Fruit fly (Drosophila melanogaster) whole organism, adult: ENCODE results near the gene CG33934.

Source experiments
- CG11617 ChIP-seq: fragments of 200-800 bp; sonication (Bioruptor generic); optimal IDR thresholded peaks from 2 replicates; lab custom pipeline; 2017; ENCODE audit warnings: mild to moderate bottlenecking, missing biosample characterization, missing genetic modification reagents, missing genetic modification characterization
- CG33017 ChIP-seq: fragments of 200-800 bp; sonication (Bioruptor generic); optimal IDR thresholded peaks from 2 replicates; lab custom pipeline; 2018; ENCODE audit warnings: missing biosample characterization, mild to moderate bottlenecking, missing genetic modification characterization, moderate library complexity
- CG5204 ChIP-seq: fragments of 200-800 bp; sonication (Bioruptor generic); optimal IDR thresholded peaks from 2 replicates; lab custom pipeline; 2016; ENCODE audit warnings: missing biosample characterization, missing genetic modification characterization
- CG7045 ChIP-seq: fragments of 200-800 bp; sonication (Bioruptor generic); optimal IDR thresholded peaks from 2 replicates; lab custom pipeline; 2017; ENCODE audit warnings: missing biosample characterization, mild to moderate bottlenecking, missing genetic modification characterization
- CG7101 ChIP-seq: fragments of 200-800 bp; sonication (Bioruptor generic); optimal IDR thresholded peaks from 2 replicates; lab custom pipeline; 2018; ENCODE audit warnings: missing biosample characterization, mild to moderate bottlenecking, missing genetic modification characterization, moderate library complexity
- Clk ChIP-seq: fragments of 200-800 bp; sonication (Bioruptor generic); optimal IDR thresholded peaks from 2 replicates; lab custom pipeline; 2017; ENCODE audit warnings: missing biosample characterization, missing genetic modification characterization
- Crg-1 ChIP-seq: fragments of 200-800 bp; sonication (Bioruptor generic); optimal IDR thresholded peaks from 2 replicates; lab custom pipeline; 2016; ENCODE audit warnings: missing biosample characterization, missing genetic modification characterization
- Mnt ChIP-seq: fragments of 200-800 bp; sonication (Bioruptor generic); optimal IDR thresholded peaks from 2 replicates; lab custom pipeline; 2016; ENCODE audit warnings: missing biosample characterization, mild to moderate bottlenecking, missing genetic modification characterization
- bab1 ChIP-seq: fragments of 200-800 bp; sonication (Bioruptor generic); optimal IDR thresholded peaks from 3 replicates; lab custom pipeline; 2019; ENCODE audit warnings: missing biosample characterization, mild to moderate bottlenecking, missing genetic modification characterization, moderate library complexity
- cic ChIP-seq: fragments of 200-800 bp; sonication (Bioruptor generic); optimal IDR thresholded peaks from 2 replicates; lab custom pipeline; 2017; ENCODE audit warnings: missing biosample characterization, mild to moderate bottlenecking, missing genetic modification characterization, moderate library complexity
- cnc ChIP-seq, 2 experiments: fragments of >200 bp; optimal IDR thresholded peaks; 2 replicates each; lab custom pipeline; 2017
- kay ChIP-seq: fragments of 200-800 bp; sonication (Bioruptor generic); peaks from one replicate; lab custom pipeline; 2016; ENCODE audit warnings: missing biosample characterization, missing genetic modification characterization, borderline replicate concordance
- tj ChIP-seq: fragments of 200-800 bp; sonication (Bioruptor generic); optimal IDR thresholded peaks from 3 replicates; lab custom pipeline; 2017; ENCODE audit warnings: missing biosample characterization, mild to moderate bottlenecking, missing genetic modification characterization, moderate library complexity
- toe ChIP-seq: fragments of 200-800 bp; sonication (Bioruptor generic); optimal IDR thresholded peaks from 2 replicates; lab custom pipeline; 2016; ENCODE audit warnings: missing biosample characterization, missing genetic modification characterization

- no peak for TF ChIP-seq CG33017
- no peak for TF ChIP-seq CG11617 (GFP tag; lab: Kevin White, UChicago)
- TF ChIP-seq CG7045 (GFP tag; lab: Kevin White, UChicago): no peak
- no peak for TF ChIP-seq kay (GFP tag; lab: Kevin White, UChicago)
- no peak for TF ChIP-seq cnc (optimal IDR thresholded peaks at IDR 0.05; lab: Kevin White, UChicago)
- no peak for TF ChIP-seq Mnt
- no peak for TF ChIP-seq tj (GFP tag; lab: Kevin White, UChicago)
- no peak for TF ChIP-seq bab1 (GFP tag; lab: Kevin White, UChicago)
- TF ChIP-seq CG5204: no peak
- TF ChIP-seq cic (GFP tag; lab: Kevin White, UChicago): no peak
- no peak for TF ChIP-seq CG7101
- TF ChIP-seq Crg-1: no peak
- TF ChIP-seq Clk (GFP tag; lab: Kevin White, UChicago): no peak
- TF ChIP-seq toe (GFP tag; lab: Kevin White, UChicago): no peak
Observed at dm6 chr3R:20059650-20060049, 17.1 kb downstream of the CG33934 start, which contains the start of gene CG4390.
